Worm (Caenorhabditis elegans) whole organism, L4 larva: ENCODE measurements around the gene nspg-6.

Experiments
- F26F4.8 ChIP-seq: fragments of 200-800 bp; sonication (Bioruptor generic); conservative IDR thresholded peaks from 2 replicates; pipeline ENCODE4 v1.3.6; 2022; ENCODE audit warnings: missing genetic modification characterization, missing compliant biosample characterization
- F49E8.2 ChIP-seq: sonication (generic microtip); optimal IDR thresholded peaks from 2 replicates; lab custom pipeline; 2016; ENCODE audit warnings: missing compliant biosample characterization, mild to moderate bottlenecking, missing genetic modification characterization, borderline replicate concordance
- T20F7.1 ChIP-seq: fragments of 200-800 bp; sonication (Bioruptor generic); optimal IDR thresholded peaks from 2 replicates; lab custom pipeline; 2018; ENCODE audit warnings: mild to moderate bottlenecking, missing genetic modification characterization, missing compliant biosample characterization
- Y105C5A.15 ChIP-seq: fragments of 200-800 bp; sonication (Bioruptor generic); IDR thresholded peaks from 2 replicates; pipeline ENCODE4 v1.3.6; 2022; ENCODE audit warnings: missing genetic modification characterization, missing compliant biosample characterization
- Y75B8A.6 ChIP-seq: fragments of 200-800 bp; sonication (Bioruptor generic); IDR thresholded peaks from 2 replicates; pipeline ENCODE4 v1.3.6; 2022; ENCODE audit warnings: missing genetic modification reagents, missing genetic modification characterization, missing compliant biosample characterization
- aly-2 ChIP-seq: sonication (generic microtip); optimal IDR thresholded peaks from 2 replicates; lab custom pipeline; 2018; ENCODE audit warnings: missing biosample characterization, missing genetic modification characterization
- arid-1 ChIP-seq: fragments of 200-800 bp; sonication (Bioruptor generic); conservative IDR thresholded peaks from 2 replicates; pipeline ENCODE4 v1.3.6; 2022; ENCODE audit warnings: missing genetic modification reagents, missing genetic modification characterization, missing compliant biosample characterization
- ceh-28 ChIP-seq: fragments of 150-350 bp; optimal IDR thresholded peaks from 2 replicates; lab custom pipeline; 2014; ENCODE audit warnings: missing biosample characterization, missing genetic modification reagents, missing genetic modification characterization
- ces-1 ChIP-seq: fragments of 150-350 bp; sonication (generic microtip); optimal IDR thresholded peaks from 4 replicates; lab custom pipeline; 2014; ENCODE audit warnings: missing biosample characterization, missing genetic modification reagents, missing genetic modification characterization
- cey-2 ChIP-seq: sonication (generic microtip); optimal IDR thresholded peaks from 3 replicates; lab custom pipeline; 2017; ENCODE audit warnings: missing genetic modification characterization, mild to moderate bottlenecking, missing compliant biosample characterization, antibody characterized with exemption, borderline replicate concordance; ENCODE audit not compliant: insufficient read depth
- daf-16 ChIP-seq, 3 experiments: sonication (generic microtip); optimal IDR thresholded peaks; 2 replicates each; lab custom pipeline; 2016 to 2017; ENCODE audit warnings: missing genetic modification characterization in 3 of 3, missing genetic modification reagents in 3 of 3, mild to moderate bottlenecking in 2 of 3, missing compliant biosample characterization in 2 of 3, missing biosample characterization in 1 of 3, moderate library complexity in 1 of 3
- daf-8 ChIP-seq: fragments of 200-800 bp; sonication (Bioruptor generic); IDR thresholded peaks from 2 replicates; pipeline ENCODE4 v1.3.6; 2022; ENCODE audit warnings: missing genetic modification characterization, missing compliant biosample characterization
- dmd-6 ChIP-seq: fragments of 200-800 bp; sonication (Bioruptor generic); IDR thresholded peaks from 2 replicates; pipeline ENCODE4 v1.3.6; 2022; ENCODE audit warnings: missing genetic modification reagents, missing genetic modification characterization, missing compliant biosample characterization
- dmd-8 ChIP-seq: fragments of 200-800 bp; sonication (Bioruptor generic); IDR thresholded peaks from 2 replicates; pipeline ENCODE4 v1.3.6; 2022; ENCODE audit warnings: missing genetic modification characterization, missing compliant biosample characterization
- duxl-1 ChIP-seq: sonication (generic microtip); optimal IDR thresholded peaks from 2 replicates; lab custom pipeline; 2016; ENCODE audit warnings: mild to moderate bottlenecking, missing genetic modification characterization, moderate library complexity, missing compliant biosample characterization; ENCODE audit not compliant: poor library complexity
- dve-1 ChIP-seq: sonication (generic microtip); optimal IDR thresholded peaks from 2 replicates; lab custom pipeline; 2017; ENCODE audit warnings: antibody characterized with exemption, mild to moderate bottlenecking, missing genetic modification characterization, missing compliant biosample characterization; ENCODE audit not compliant: insufficient read depth
- egl-43 ChIP-seq: fragments of 200-800 bp; sonication (Bioruptor generic); IDR thresholded peaks from 2 replicates; pipeline ENCODE4 v1.3.6; 2022; ENCODE audit warnings: missing genetic modification reagents, missing genetic modification characterization, missing compliant biosample characterization
- gei-8 ChIP-seq: fragments of 200-800 bp; sonication (Bioruptor generic); optimal IDR thresholded peaks from 2 replicates; lab custom pipeline; 2018; ENCODE audit warnings: mild to moderate bottlenecking, missing genetic modification characterization, missing compliant biosample characterization
- hif-1 ChIP-seq, 2 experiments: sonication (generic microtip); optimal IDR thresholded peaks; 2 replicates each; lab custom pipeline; 2016 to 2017; ENCODE audit warnings: missing compliant biosample characterization in 2 of 2, missing genetic modification characterization in 2 of 2, missing genetic modification reagents in 2 of 2, missing genotype in 2 of 2, mild to moderate bottlenecking in 1 of 2
- hlh-11 ChIP-seq: fragments of 200-800 bp; sonication (Bioruptor generic); optimal IDR thresholded peaks from 2 replicates; lab custom pipeline; 2018; ENCODE audit warnings: mild to moderate bottlenecking, missing genetic modification characterization, missing compliant biosample characterization
- hlh-30 ChIP-seq: sonication (generic microtip); optimal IDR thresholded peaks from 2 replicates; lab custom pipeline; 2017; ENCODE audit warnings: antibody characterized with exemption, mild to moderate bottlenecking, missing genetic modification characterization, missing compliant biosample characterization; ENCODE audit not compliant: insufficient read depth
- hmg-1.1 ChIP-seq: fragments of 200-800 bp; sonication (Bioruptor generic); IDR thresholded peaks from 2 replicates; pipeline ENCODE4 v1.3.6; 2022; ENCODE audit warnings: missing genetic modification reagents, missing genetic modification characterization, missing compliant biosample characterization
- lim-7 ChIP-seq: fragments of 200-800 bp; sonication (Bioruptor generic); IDR thresholded peaks from 2 replicates; pipeline ENCODE4 v1.3.6; 2022; ENCODE audit warnings: missing genetic modification characterization, missing compliant biosample characterization
- lin-1 ChIP-seq: fragments of 200-800 bp; sonication (Bioruptor generic); IDR thresholded peaks from 2 replicates; pipeline ENCODE4 v1.3.6; 2022; ENCODE audit warnings: missing genetic modification reagents, missing genetic modification characterization, missing compliant biosample characterization
- lin-15B ChIP-seq: fragments of 150-350 bp; sonication (generic microtip); optimal IDR thresholded peaks from 3 replicates; lab custom pipeline; 2014; ENCODE audit warnings: missing biosample characterization, missing genetic modification characterization
- lin-38 ChIP-seq: fragments of 200-800 bp; sonication (Bioruptor generic); IDR thresholded peaks from 2 replicates; pipeline ENCODE4 v1.3.6; 2022; ENCODE audit warnings: missing genetic modification reagents, missing genetic modification characterization, missing compliant biosample characterization
- lin-39 ChIP-seq: fragments of 150-350 bp; optimal IDR thresholded peaks from 2 replicates; lab custom pipeline; 2014; ENCODE audit warnings: missing biosample characterization, missing genetic modification reagents, missing genetic modification characterization
- madf-5 ChIP-seq, 2 experiments: fragments of 200-800 bp; sonication (Bioruptor generic); IDR thresholded peaks; 2 replicates each; pipeline ENCODE4 v1.3.6; 2022; ENCODE audit warnings: missing compliant biosample characterization in 2 of 2, missing genetic modification characterization in 2 of 2
- madf-9 ChIP-seq: fragments of 200-800 bp; sonication (Bioruptor generic); conservative IDR thresholded peaks from 2 replicates; pipeline ENCODE4 v1.3.6; 2022; ENCODE audit warnings: missing genetic modification reagents, missing genetic modification characterization, missing compliant biosample characterization
- mdt-29 ChIP-seq: fragments of 200-800 bp; sonication (Bioruptor generic); IDR thresholded peaks from 2 replicates; pipeline ENCODE4 v1.3.6; 2022; ENCODE audit warnings: missing genetic modification reagents, missing genetic modification characterization, missing compliant biosample characterization
- mep-1 ChIP-seq: fragments of 150-350 bp; sonication (generic microtip); optimal IDR thresholded peaks from 3 replicates; lab custom pipeline; 2014; ENCODE audit warnings: missing biosample characterization, missing genetic modification characterization
- nhr-237 ChIP-seq: sonication (generic microtip); optimal IDR thresholded peaks from 2 replicates; lab custom pipeline; 2017; ENCODE audit warnings: missing biosample characterization, missing genetic modification characterization
- nhr-25 ChIP-seq: sonication (generic microtip); optimal IDR thresholded peaks from 2 replicates; lab custom pipeline; 2017; ENCODE audit warnings: missing genetic modification characterization, mild to moderate bottlenecking, missing compliant biosample characterization, antibody characterized with exemption, moderate library complexity, borderline replicate concordance; ENCODE audit not compliant: insufficient read depth
- nhr-28 ChIP-seq: fragments of 150-350 bp; optimal IDR thresholded peaks from 2 replicates; lab custom pipeline; 2014; ENCODE audit warnings: missing biosample characterization, missing genetic modification characterization
- nhr-41 ChIP-seq: fragments of 200-800 bp; sonication (Bioruptor generic); IDR thresholded peaks from 2 replicates; pipeline ENCODE4 v1.3.6; 2022; ENCODE audit warnings: missing genetic modification reagents, missing genetic modification characterization, missing compliant biosample characterization
- nhr-48 ChIP-seq: sonication (generic microtip); optimal IDR thresholded peaks from 2 replicates; lab custom pipeline; 2016; ENCODE audit warnings: mild to moderate bottlenecking, missing genetic modification characterization, missing compliant biosample characterization
- php-3 ChIP-seq: fragments of 200-800 bp; sonication (Bioruptor generic); IDR thresholded peaks from 2 replicates; pipeline ENCODE4 v1.3.6; 2022; ENCODE audit warnings: missing genetic modification reagents, missing genetic modification characterization, missing compliant biosample characterization
- pqm-1 ChIP-seq: sonication (generic microtip); optimal IDR thresholded peaks from 2 replicates; lab custom pipeline; 2017; ENCODE audit warnings: missing biosample characterization, missing genetic modification characterization
- set-16 ChIP-seq: fragments of 200-800 bp; sonication (Bioruptor generic); IDR thresholded peaks from 2 replicates; pipeline ENCODE4 v1.3.6; 2022; ENCODE audit warnings: missing genetic modification reagents, missing genetic modification characterization, missing compliant biosample characterization
- skn-1 ChIP-seq: fragments of 150-350 bp; optimal IDR thresholded peaks from 2 replicates; lab custom pipeline; 2014; ENCODE audit warnings: missing biosample characterization, missing genetic modification characterization
- snpc-4 ChIP-seq: fragments of 150-350 bp; optimal IDR thresholded peaks from 2 replicates; lab custom pipeline; 2014; ENCODE audit warnings: missing biosample characterization, missing genetic modification characterization
- spr-3 ChIP-seq: fragments of 200-800 bp; sonication (Bioruptor generic); optimal IDR thresholded peaks from 2 replicates; lab custom pipeline; 2018; ENCODE audit warnings: mild to moderate bottlenecking, missing genetic modification characterization, missing compliant biosample characterization
- tra-1 ChIP-seq: fragments of 200-800 bp; sonication (Bioruptor generic); IDR thresholded peaks from 2 replicates; pipeline ENCODE4 v1.3.6; 2022; ENCODE audit warnings: missing genetic modification reagents, missing genetic modification characterization, missing compliant biosample characterization
- vab-7 ChIP-seq: fragments of 200-800 bp; sonication (Bioruptor generic); IDR thresholded peaks from 2 replicates; pipeline ENCODE4 v1.3.6; 2022; ENCODE audit warnings: missing genetic modification reagents, missing genetic modification characterization, missing compliant biosample characterization
- zip-2 ChIP-seq: fragments of 150-350 bp; optimal IDR thresholded peaks from 2 replicates; lab custom pipeline; 2014; ENCODE audit warnings: missing biosample characterization, missing genetic modification characterization

Gene nspg-6

DNA sequence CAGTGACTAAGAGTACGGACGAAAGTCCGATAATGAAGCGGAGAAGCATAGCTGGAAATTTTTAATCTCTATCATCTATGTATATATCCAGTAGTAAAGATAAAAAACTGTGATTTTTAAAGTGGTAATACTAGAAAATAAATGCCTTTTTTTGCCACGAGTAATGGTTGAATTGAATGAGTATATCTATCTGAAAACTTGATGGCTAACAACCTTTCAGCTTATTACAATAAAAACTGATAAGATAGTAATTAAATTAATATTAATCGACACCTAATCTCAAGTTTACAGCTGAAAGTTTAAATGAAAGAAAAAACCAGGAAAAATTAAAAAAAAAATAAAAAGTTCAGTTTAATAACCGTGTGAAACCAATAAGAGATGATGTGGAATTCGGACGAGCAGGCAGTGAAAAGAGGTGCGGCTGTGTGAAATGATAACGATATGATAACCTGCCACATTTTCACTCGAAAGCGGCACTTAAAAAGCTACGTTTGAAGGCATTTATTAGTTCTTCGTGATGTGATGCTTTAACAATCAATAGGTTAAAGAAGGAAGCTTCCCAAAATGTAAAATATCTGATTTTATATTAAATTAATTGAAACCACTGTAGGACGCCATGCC, at the start of gene nspg-6:
TSS of gene nspg-6 (minus strand) at position 51 of the 621 bp plus-strand sequence.
- TF ChIP-seq Y105C5A.15 (GFP tag; lab: Robert Waterston, UW) (no peak), madf-9 (GFP tag; lab: Robert Waterston, UW) (no peak), madf-5 (GFP tag; IDR thresholded peaks at IDR 0.05; lab: Robert Waterston, UW) (no peak), lin-39 (no peak), pqm-1 (tag; lab: Kevin White, UChicago) (peak; percentile 97), daf-8 (GFP tag; lab: Robert Waterston, UW) (no peak), mep-1 (tag; lab: Kevin White, UChicago) (no peak), ces-1 (no peak), tra-1 (GFP tag; lab: Robert Waterston, UW) (no peak), gei-8 (GFP tag; lab: Kevin White, UChicago) (no peak), aly-2 (tag; lab: Kevin White, UChicago) (no peak), Y75B8A.6 (GFP tag; lab: Robert Waterston, UW) (no peak), zip-2 (tag; lab: Kevin White, UChicago) (no peak), dve-1 (tag; lab: Kevin White, UChicago) (peak; percentile 39), hmg-1.1 (no peak), lim-7 (GFP tag; lab: Robert Waterston, UW) (no peak), daf-16 (GFP tag; optimal IDR thresholded peaks at IDR 0.05; lab: Kevin White, UChicago) (no peak), daf-16 (tag; optimal IDR thresholded peaks at IDR 0.05; lab: Kevin White, UChicago) (peak; percentile 48), F26F4.8 (GFP tag; lab: Robert Waterston, UW) (no peak), duxl-1 (no peak), T20F7.1 (GFP tag; lab: Kevin White, UChicago) (no peak), egl-43 (GFP tag; lab: Robert Waterston, UW) (no peak), spr-3 (GFP tag; lab: Kevin White, UChicago) (no peak), hif-1 (tag; optimal IDR thresholded peaks at IDR 0.05; lab: Kevin White, UChicago) (no peak), set-16 (GFP tag; lab: Robert Waterston, UW) (no peak), F49E8.2 (tag; lab: Kevin White, UChicago) (no peak), arid-1 (no peak), snpc-4 (tag; lab: Kevin White, UChicago) (no peak), hlh-11 (tag; lab: Kevin White, UChicago) (peak; percentile 30), nhr-25 (no peak), dmd-6 (GFP tag; lab: Robert Waterston, UW) (peak; percentile 66), nhr-28 (tag; lab: Kevin White, UChicago) (peak; percentile 77), php-3 (GFP tag; lab: Robert Waterston, UW) (peak; percentile 70; the same call in 1 of the 2 replicates), ceh-28 (no peak), skn-1 (no peak), dmd-8 (no peak), vab-7 (GFP tag; lab: Robert Waterston, UW) (no peak), hlh-30 (no peak), lin-15B (tag; lab: Kevin White, UChicago) (no peak), nhr-237 (tag; lab: Kevin White, UChicago) (no peak), nhr-41 (GFP tag; lab: Robert Waterston, UW) (no peak), lin-1 (GFP tag; lab: Robert Waterston, UW) (no peak), nhr-48 (tag; lab: Kevin White, UChicago) (no peak), cey-2 (tag; lab: Kevin White, UChicago) (no peak), mdt-29 (GFP tag; lab: Robert Waterston, UW) (no peak), lin-38 (GFP tag; lab: Robert Waterston, UW) (no peak)
